Fruit fly (Drosophila melanogaster) whole organism, prepupa: ENCODE results near the gene RagA-B.

Experiments used
- Blimp-1 ChIP-seq: fragments of 200-800 bp; sonication (Bioruptor generic); optimal IDR thresholded peaks from 3 replicates; lab custom pipeline; 2017; ENCODE audit warnings: missing biosample characterization, missing genetic modification characterization, mild to moderate bottlenecking, moderate library complexity, missing genetic modification reagents
- CG10631 ChIP-seq: fragments of 200-800 bp; sonication (Bioruptor generic); optimal IDR thresholded peaks from 2 replicates; lab custom pipeline; 2016; ENCODE audit warnings: missing biosample characterization, missing genetic modification characterization
- CG10669 ChIP-seq: fragments of 200-800 bp; sonication (Bioruptor generic); optimal IDR thresholded peaks from 3 replicates; lab custom pipeline; 2018; ENCODE audit warnings: missing biosample characterization, mild to moderate bottlenecking, missing genetic modification characterization, moderate library complexity
- CG11294 ChIP-seq: fragments of 200-800 bp; sonication (Bioruptor generic); IDR thresholded peaks from 2 replicates; pipeline ENCODE4 v1.3.6; 2022; ENCODE audit warnings: missing biosample characterization, missing genetic modification characterization
- CG11762 ChIP-seq: fragments of 200-800 bp; sonication (Bioruptor generic); optimal IDR thresholded peaks from 3 replicates; lab custom pipeline; 2016; ENCODE audit warnings: missing biosample characterization, missing genetic modification characterization; ENCODE audit not compliant: insufficient read depth
- CG11902 ChIP-seq: fragments of 200-800 bp; sonication (Bioruptor generic); optimal IDR thresholded peaks from 3 replicates; lab custom pipeline; 2016; ENCODE audit warnings: missing biosample characterization, missing genetic modification characterization
- CG15336 ChIP-seq: fragments of 200-800 bp; sonication (Bioruptor generic); IDR thresholded peaks from 2 replicates; pipeline ENCODE4 v1.3.6; 2022; ENCODE audit warnings: missing biosample characterization, missing genetic modification characterization
- CG1621 ChIP-seq: fragments of 200-800 bp; sonication (Bioruptor generic); optimal IDR thresholded peaks from 3 replicates; lab custom pipeline; 2018; ENCODE audit warnings: missing biosample characterization, mild to moderate bottlenecking, missing genetic modification characterization
- CG31627 ChIP-seq: fragments of 200-800 bp; sonication (Bioruptor generic); optimal IDR thresholded peaks from 3 replicates; lab custom pipeline; 2016; ENCODE audit warnings: missing biosample characterization, missing genetic modification characterization
- CG32006 ChIP-seq: fragments of 200-800 bp; sonication (Bioruptor generic); optimal IDR thresholded peaks from 3 replicates; lab custom pipeline; 2017; ENCODE audit warnings: missing biosample characterization, mild to moderate bottlenecking, missing genetic modification characterization
- CG3919 ChIP-seq: fragments of 200-800 bp; sonication (Bioruptor generic); optimal IDR thresholded peaks from 3 replicates; lab custom pipeline; 2016; ENCODE audit warnings: missing biosample characterization, missing genetic modification characterization
- CG4318 ChIP-seq: fragments of 200-800 bp; sonication (Bioruptor generic); optimal IDR thresholded peaks from 3 replicates; lab custom pipeline; 2017; ENCODE audit warnings: missing biosample characterization, mild to moderate bottlenecking, missing genetic modification characterization
- CG6163 ChIP-seq: fragments of 200-800 bp; sonication (Bioruptor generic); IDR thresholded peaks from 3 replicates; pipeline ENCODE4 v1.3.6; 2022; ENCODE audit warnings: missing biosample characterization, missing genetic modification characterization
- CG6276 ChIP-seq: fragments of 200-800 bp; sonication (Bioruptor generic); optimal IDR thresholded peaks from 2 replicates; lab custom pipeline; 2017; ENCODE audit warnings: missing biosample characterization, mild to moderate bottlenecking, missing genetic modification characterization
- CG6792 ChIP-seq: fragments of 200-800 bp; sonication (Bioruptor generic); optimal IDR thresholded peaks from 3 replicates; lab custom pipeline; 2016; ENCODE audit warnings: missing biosample characterization, missing genetic modification characterization
- CG6808 ChIP-seq: fragments of 200-800 bp; sonication (Bioruptor generic); optimal IDR thresholded peaks from 3 replicates; lab custom pipeline; 2017; ENCODE audit warnings: missing biosample characterization, missing genetic modification characterization, mild to moderate bottlenecking, moderate library complexity, missing genetic modification reagents
- CG6854 ChIP-seq: fragments of 200-800 bp; sonication (Bioruptor generic); optimal IDR thresholded peaks from 2 replicates; lab custom pipeline; 2017; ENCODE audit warnings: missing biosample characterization, mild to moderate bottlenecking, missing genetic modification characterization
- CG7368 ChIP-seq: fragments of 200-800 bp; sonication (Bioruptor generic); optimal IDR thresholded peaks from 3 replicates; lab custom pipeline; 2016; ENCODE audit warnings: missing biosample characterization, missing genetic modification characterization
- CG8119 ChIP-seq: fragments of 200-800 bp; sonication (Bioruptor generic); IDR thresholded peaks from 3 replicates; pipeline ENCODE4 v1.3.6; 2022; ENCODE audit warnings: missing biosample characterization, missing genetic modification characterization
- CG8319 ChIP-seq: fragments of 200-800 bp; sonication (Bioruptor generic); optimal IDR thresholded peaks from 3 replicates; lab custom pipeline; 2016; ENCODE audit warnings: missing biosample characterization, missing genetic modification characterization
- CG8632 ChIP-seq: fragments of 200-800 bp; sonication (Bioruptor generic); optimal IDR thresholded peaks from 3 replicates; lab custom pipeline; 2016; ENCODE audit warnings: missing biosample characterization, missing genetic modification characterization
- CG9139 ChIP-seq: fragments of 200-800 bp; sonication (Bioruptor generic); optimal IDR thresholded peaks from 3 replicates; lab custom pipeline; 2017; ENCODE audit warnings: missing biosample characterization, mild to moderate bottlenecking, missing genetic modification characterization
- Eip78C ChIP-seq: fragments of 200-800 bp; sonication (Bioruptor generic); peaks from one replicate; lab custom pipeline; 2016; ENCODE audit warnings: missing biosample characterization, missing genetic modification characterization
- Eip93F ChIP-seq: fragments of 200-800 bp; sonication (Bioruptor generic); optimal IDR thresholded peaks from 2 replicates; lab custom pipeline; 2016; ENCODE audit warnings: missing biosample characterization, mild to moderate bottlenecking, missing genetic modification characterization
- Ets21C ChIP-seq: fragments of 200-800 bp; sonication (Bioruptor generic); optimal IDR thresholded peaks from 3 replicates; lab custom pipeline; 2016; ENCODE audit warnings: missing biosample characterization, missing genetic modification characterization
- Ets96B ChIP-seq: fragments of 200-800 bp; optimal IDR thresholded peaks from 2 replicates; lab custom pipeline; 2019; ENCODE audit warnings: missing biosample characterization, mild to moderate bottlenecking, missing genetic modification characterization, moderate library complexity
- Gug ChIP-seq: fragments of 200-800 bp; sonication (Bioruptor generic); IDR thresholded peaks from 2 replicates; pipeline ENCODE4 v1.3.6; 2022; ENCODE audit warnings: missing biosample characterization, missing genetic modification characterization
- Hr38 ChIP-seq: sonication (Bioruptor generic); optimal IDR thresholded peaks from 2 replicates; lab custom pipeline; 2016; ENCODE audit warnings: missing biosample characterization, missing genetic modification characterization
- Hr39 ChIP-seq: fragments of 200-800 bp; sonication (Bioruptor generic); optimal IDR thresholded peaks from 2 replicates; lab custom pipeline; 2016; ENCODE audit warnings: missing biosample characterization, missing genetic modification characterization
- Hr4 ChIP-seq: fragments of 200-800 bp; sonication (Bioruptor generic); optimal IDR thresholded peaks from 3 replicates; lab custom pipeline; 2016; ENCODE audit warnings: missing biosample characterization, missing genetic modification characterization
- Lpt ChIP-seq: fragments of 200-800 bp; sonication (Bioruptor generic); optimal IDR thresholded peaks from 3 replicates; lab custom pipeline; 2016; ENCODE audit warnings: missing biosample characterization, missing genetic modification characterization
- Met ChIP-seq: fragments of 200-800 bp; sonication (Bioruptor generic); optimal IDR thresholded peaks from 3 replicates; lab custom pipeline; 2016; ENCODE audit warnings: missing biosample characterization, missing genetic modification characterization
- OdsH ChIP-seq: fragments of 200-800 bp; sonication (Bioruptor generic); optimal IDR thresholded peaks from 3 replicates; lab custom pipeline; 2016; ENCODE audit warnings: missing biosample characterization, missing genetic modification characterization
- Smox ChIP-seq: fragments of 200-800 bp; sonication (Bioruptor generic); optimal IDR thresholded peaks from 3 replicates; lab custom pipeline; 2016; ENCODE audit warnings: missing biosample characterization, missing genetic modification characterization
- Sox102F ChIP-seq: fragments of 200-800 bp; sonication (Bioruptor generic); optimal IDR thresholded peaks from 2 replicates; lab custom pipeline; 2016; ENCODE audit warnings: missing biosample characterization, mild to moderate bottlenecking, missing genetic modification characterization
- Sox14 ChIP-seq: fragments of 200-800 bp; sonication (Bioruptor generic); optimal IDR thresholded peaks from 3 replicates; lab custom pipeline; 2016; ENCODE audit warnings: missing biosample characterization, missing genetic modification characterization
- Sox15 ChIP-seq: fragments of 200-800 bp; sonication (Bioruptor generic); optimal IDR thresholded peaks from 3 replicates; lab custom pipeline; 2016; ENCODE audit warnings: missing biosample characterization, missing genetic modification characterization
- achi ChIP-seq: fragments of 200-800 bp; sonication (Bioruptor generic); optimal IDR thresholded peaks from 3 replicates; lab custom pipeline; 2016; ENCODE audit warnings: missing biosample characterization, missing genetic modification characterization
- acj6 ChIP-seq: fragments of 200-800 bp; sonication (Bioruptor generic); optimal IDR thresholded peaks from 3 replicates; lab custom pipeline; 2016; ENCODE audit warnings: missing biosample characterization, missing genetic modification characterization
- cyc ChIP-seq: fragments of 200-800 bp; sonication (Bioruptor generic); optimal IDR thresholded peaks from 3 replicates; lab custom pipeline; 2016; ENCODE audit warnings: missing biosample characterization, missing genetic modification characterization
- dac ChIP-seq: fragments of 200-800 bp; sonication (Bioruptor generic); optimal IDR thresholded peaks from 2 replicates; lab custom pipeline; 2017; ENCODE audit warnings: missing biosample characterization, mild to moderate bottlenecking, missing genetic modification characterization
- dsx ChIP-seq: fragments of 200-800 bp; optimal IDR thresholded peaks from 3 replicates; lab custom pipeline; 2019; ENCODE audit warnings: missing biosample characterization, mild to moderate bottlenecking, missing genetic modification characterization, moderate library complexity; ENCODE audit not compliant: poor library complexity, severe bottlenecking
- eg ChIP-seq: fragments of 200-800 bp; sonication (Bioruptor generic); IDR thresholded peaks from 3 replicates; pipeline ENCODE4 v1.3.6; 2022; ENCODE audit warnings: missing biosample characterization, missing genetic modification characterization
- esn ChIP-seq: fragments of 200-800 bp; sonication (Bioruptor generic); optimal IDR thresholded peaks from 2 replicates; lab custom pipeline; 2016; ENCODE audit warnings: missing biosample characterization, mild to moderate bottlenecking, missing genetic modification characterization, moderate library complexity
- fd59A ChIP-seq: fragments of 200-800 bp; sonication (Bioruptor generic); optimal IDR thresholded peaks from 2 replicates; lab custom pipeline; 2017; ENCODE audit warnings: missing biosample characterization, mild to moderate bottlenecking, missing genetic modification characterization, missing genetic modification reagents
- fkh ChIP-seq: fragments of 200-800 bp; sonication (Bioruptor generic); optimal IDR thresholded peaks from 3 replicates; lab custom pipeline; 2017; ENCODE audit warnings: missing biosample characterization, mild to moderate bottlenecking, missing genetic modification characterization, moderate library complexity
- lz ChIP-seq: fragments of 200-800 bp; sonication (Bioruptor generic); optimal IDR thresholded peaks from 3 replicates; lab custom pipeline; 2016; ENCODE audit warnings: missing biosample characterization, missing genetic modification characterization
- net ChIP-seq: fragments of 200-800 bp; sonication (Bioruptor generic); optimal IDR thresholded peaks from 3 replicates; lab custom pipeline; 2016; ENCODE audit warnings: missing biosample characterization, missing genetic modification characterization
- pdm3 ChIP-seq: fragments of 200-800 bp; sonication (Bioruptor generic); optimal IDR thresholded peaks from 3 replicates; lab custom pipeline; 2016; ENCODE audit warnings: missing biosample characterization, missing genetic modification characterization
- spab ChIP-seq: fragments of 200-800 bp; sonication (Bioruptor generic); optimal IDR thresholded peaks from 2 replicates; lab custom pipeline; 2017; ENCODE audit warnings: missing biosample characterization, mild to moderate bottlenecking, missing genetic modification characterization, missing genetic modification reagents
- ss ChIP-seq, 2 experiments: fragments of 200-800 bp; sonication (Bioruptor generic); optimal IDR thresholded peaks; 2 replicates in 1 of 2; 3 replicates in 1 of 2; lab custom pipeline; 2017 to 2018; ENCODE audit warnings: mild to moderate bottlenecking in 2 of 2, missing biosample characterization in 2 of 2, missing genetic modification characterization in 2 of 2, moderate library complexity in 1 of 2
- topi ChIP-seq: fragments of 200-800 bp; sonication (Bioruptor generic); optimal IDR thresholded peaks from 3 replicates; lab custom pipeline; 2016; ENCODE audit warnings: missing biosample characterization, missing genetic modification characterization
- vri ChIP-seq: fragments of 200-800 bp; sonication (Bioruptor generic); optimal IDR thresholded peaks from 3 replicates; lab custom pipeline; 2016; ENCODE audit warnings: missing biosample characterization, mild to moderate bottlenecking, missing genetic modification characterization

RagA-B gene

dm6 chr3R:8969926-8970306 lies 14.2 kb downstream of the RagA-B start:
- TF ChIP-seq CG8319 (GFP tag; lab: Kevin White, UChicago) (no peak), CG11902 (GFP tag; lab: Kevin White, UChicago) (no peak), topi (no peak), CG10631 (GFP tag; lab: Kevin White, UChicago) (no peak), Sox102F (peak; percentile 28), Lpt (no peak), OdsH (GFP tag; lab: Kevin White, UChicago) (peak; percentile 20), acj6 (GFP tag; lab: Kevin White, UChicago) (peak; percentile 13), Hr38 (GFP tag; lab: Kevin White, UChicago) (no peak), CG4318 (GFP tag; lab: Kevin White, UChicago) (no peak), Met (GFP tag; lab: Kevin White, UChicago) (peak; percentile 57), CG3919 (GFP tag; lab: Kevin White, UChicago) (no peak), CG1621 (tag; lab: Kevin White, UChicago) (no peak), Ets21C (no peak), CG6276 (GFP tag; lab: Kevin White, UChicago) (no peak), Eip78C (GFP tag; lab: Kevin White, UChicago) (peak; percentile 75), Hr4 (GFP tag; lab: Kevin White, UChicago) (peak; percentile 13), dsx (GFP tag; lab: Kevin White, UChicago) (no peak), Gug (GFP tag; lab: Robert Waterston, UW) (no peak), net (GFP tag; lab: Kevin White, UChicago) (no peak), CG6163 (GFP tag; lab: Robert Waterston, UW) (peak; percentile 34; the same call in 1 of the 3 replicates), CG8119 (GFP tag; lab: Robert Waterston, UW) (no peak), CG6808 (GFP tag; lab: Kevin White, UChicago) (no peak), pdm3 (peak; percentile 15), Eip93F (GFP tag; lab: Kevin White, UChicago) (no peak), Ets96B (tag; lab: Kevin White, UChicago) (no peak), CG6792 (GFP tag; lab: Kevin White, UChicago) (no peak), Blimp-1 (no peak), CG31627 (GFP tag; lab: Kevin White, UChicago) (no peak), CG7368 (no peak), CG11294 (GFP tag; lab: Robert Waterston, UW) (no peak), CG32006 (GFP tag; lab: Kevin White, UChicago) (peak; percentile 50), achi (GFP tag; lab: Kevin White, UChicago) (no peak), CG9139 (GFP tag; lab: Kevin White, UChicago) (no peak), Sox15 (GFP tag; lab: Kevin White, UChicago) (no peak), ss (GFP tag; optimal IDR thresholded peaks at IDR 0.05; lab: Kevin White, UChicago) (no peak), CG8632 (GFP tag; lab: Kevin White, UChicago) (peak; percentile 5), vri (GFP tag; lab: Kevin White, UChicago) (no peak), eg (no peak), spab (GFP tag; lab: Kevin White, UChicago) (no peak), Smox (GFP tag; lab: Kevin White, UChicago) (peak; percentile 41), cyc (GFP tag; lab: Kevin White, UChicago) (no peak), Sox14 (GFP tag; lab: Kevin White, UChicago) (no peak), CG15336 (GFP tag; lab: Robert Waterston, UW) (no peak), CG6854 (GFP tag; lab: Kevin White, UChicago) (no peak), fd59A (GFP tag; lab: Kevin White, UChicago) (no peak), dac (GFP tag; lab: Kevin White, UChicago) (no peak), Hr39 (peak; percentile 21), lz (GFP tag; lab: Kevin White, UChicago) (peak; percentile 10), esn (peak; percentile 46), CG11762 (GFP tag; lab: Kevin White, UChicago) (no peak), fkh (no peak), CG10669 (GFP tag; lab: Kevin White, UChicago) (no peak)
